Fruit fly (Drosophila melanogaster) whole organism, embryonic: ENCODE measurements around the gene Nf-YC.

ENCODE experiments used
- Ada2b ChIP-seq: fragments of 200-800 bp; sonication (Bioruptor generic); IDR thresholded peaks from 2 replicates; pipeline ENCODE4 v1.3.6; 2022; ENCODE audit warnings: missing biosample characterization, missing genetic modification characterization
- Atf-2 ChIP-seq: fragments of 200-800 bp; sonication (Bioruptor generic); optimal IDR thresholded peaks from 2 replicates; lab custom pipeline; 2016; ENCODE audit warnings: missing biosample characterization, missing genetic modification characterization
- Atf6 ChIP-seq: fragments of 200-800 bp; sonication (Bioruptor generic); IDR thresholded peaks from 2 replicates; pipeline ENCODE4 v1.3.6; 2022; ENCODE audit warnings: missing biosample characterization, missing genetic modification characterization
- Bdp1 ChIP-seq: fragments of 200-800 bp; sonication (Bioruptor generic); optimal IDR thresholded peaks from 3 replicates; lab custom pipeline; 2016; ENCODE audit warnings: missing biosample characterization, missing genetic modification characterization
- CG10979 ChIP-seq: fragments of 200-800 bp; sonication (Bioruptor generic); optimal IDR thresholded peaks from 2 replicates; lab custom pipeline; 2018; ENCODE audit warnings: missing biosample characterization, mild to moderate bottlenecking, missing genetic modification characterization, moderate library complexity
- CG11085 ChIP-seq: fragments of 200-800 bp; sonication (Bioruptor generic); IDR thresholded peaks from 2 replicates; pipeline ENCODE4 v1.3.6; 2022; ENCODE audit warnings: missing biosample characterization, missing genetic modification characterization
- CG11456 ChIP-seq: fragments of 200-800 bp; sonication (Bioruptor generic); IDR thresholded peaks from 3 replicates; pipeline ENCODE4 v1.3.6; 2022; ENCODE audit warnings: missing biosample characterization, missing genetic modification characterization
- CG14441 ChIP-seq: fragments of 200-800 bp; sonication (Bioruptor generic); IDR thresholded peaks from 2 replicates; pipeline ENCODE4 v1.3.6; 2022; ENCODE audit warnings: missing biosample characterization, missing genetic modification characterization
- CG14667 ChIP-seq: fragments of 200-800 bp; sonication (Bioruptor generic); IDR thresholded peaks from 2 replicates; pipeline ENCODE4 v1.3.6; 2022; ENCODE audit warnings: missing biosample characterization, missing genetic modification characterization
- CG14860 ChIP-seq: fragments of 200-800 bp; sonication (Bioruptor generic); IDR thresholded peaks from 3 replicates; pipeline ENCODE4 v1.3.6; 2022; ENCODE audit warnings: missing biosample characterization, missing genetic modification characterization; ENCODE audit not compliant: partially characterized antibody
- CG17186 ChIP-seq: fragments of 200-800 bp; sonication (Bioruptor generic); optimal IDR thresholded peaks from 3 replicates; lab custom pipeline; 2017; ENCODE audit warnings: missing biosample characterization, missing genetic modification reagents, missing genetic modification characterization
- CG1792 ChIP-seq: fragments of 200-800 bp; sonication (Bioruptor generic); optimal IDR thresholded peaks from 2 replicates; lab custom pipeline; 2016; ENCODE audit warnings: missing biosample characterization, missing genetic modification characterization
- CG30020 ChIP-seq: fragments of 200-800 bp; optimal IDR thresholded peaks from 2 replicates; lab custom pipeline; 2019; ENCODE audit warnings: missing biosample characterization, mild to moderate bottlenecking, missing genetic modification characterization, moderate library complexity
- CG30403 ChIP-seq: fragments of 200-800 bp; sonication (Bioruptor generic); optimal IDR thresholded peaks from 3 replicates; lab custom pipeline; 2016; ENCODE audit warnings: missing biosample characterization, missing genetic modification characterization
- CG32532 ChIP-seq: fragments of 200-800 bp; sonication (Bioruptor generic); IDR thresholded peaks from 2 replicates; pipeline ENCODE4 v1.3.6; 2022; ENCODE audit warnings: missing biosample characterization, missing genetic modification characterization
- CG5245 ChIP-seq: fragments of 200-800 bp; sonication (Bioruptor generic); optimal IDR thresholded peaks from 3 replicates; lab custom pipeline; 2016; ENCODE audit warnings: missing biosample characterization, missing genetic modification characterization
- CG6254 ChIP-seq: fragments of 200-800 bp; sonication (Bioruptor generic); optimal IDR thresholded peaks from 3 replicates; lab custom pipeline; 2017; ENCODE audit warnings: mild to moderate bottlenecking, missing biosample characterization, missing genetic modification reagents, missing genetic modification characterization
- CG6689 ChIP-seq: fragments of 200-800 bp; sonication (Bioruptor generic); IDR thresholded peaks from 2 replicates; pipeline ENCODE4 v1.3.6; 2022; ENCODE audit warnings: missing biosample characterization, missing genetic modification characterization
- CG7271 ChIP-seq: fragments of 200-800 bp; sonication (Bioruptor generic); optimal IDR thresholded peaks from 2 replicates; lab custom pipeline; 2018; ENCODE audit warnings: missing biosample characterization, mild to moderate bottlenecking, missing genetic modification characterization, moderate library complexity
- CG7357 ChIP-seq: fragments of 200-800 bp; sonication (Bioruptor generic); IDR thresholded peaks from 3 replicates; pipeline ENCODE4 v1.3.6; 2022; ENCODE audit warnings: missing biosample characterization, missing genetic modification characterization
- CG7987 ChIP-seq: fragments of 200-800 bp; sonication (Bioruptor generic); optimal IDR thresholded peaks from 2 replicates; lab custom pipeline; 2018; ENCODE audit warnings: missing biosample characterization, mild to moderate bottlenecking, missing genetic modification characterization, moderate library complexity
- CG8290 ChIP-seq, 3 experiments: fragments of 200-800 bp; sonication (Bioruptor generic); optimal IDR thresholded peaks; 2 replicates each; lab custom pipeline; 2016 to 2019; ENCODE audit warnings: missing biosample characterization in 3 of 3, missing genetic modification characterization in 3 of 3, mild to moderate bottlenecking in 2 of 3, moderate library complexity in 1 of 3
- CG8944 ChIP-seq: fragments of 200-800 bp; sonication (Bioruptor generic); optimal IDR thresholded peaks from 3 replicates; lab custom pipeline; 2016; ENCODE audit warnings: missing biosample characterization, missing genetic modification characterization
- CG9437 ChIP-seq: fragments of 200-800 bp; sonication (Bioruptor generic); optimal IDR thresholded peaks from 2 replicates; lab custom pipeline; 2018; ENCODE audit warnings: missing biosample characterization, mild to moderate bottlenecking, missing genetic modification characterization
- Camta ChIP-seq: fragments of 200-800 bp; sonication (Bioruptor generic); optimal IDR thresholded peaks from 2 replicates; lab custom pipeline; 2016; ENCODE audit warnings: missing biosample characterization, missing genetic modification characterization
- CkIIα-i1 ChIP-seq: fragments of 200-800 bp; sonication (Bioruptor generic); IDR thresholded peaks from 2 replicates; pipeline ENCODE4 v1.3.6; 2022; ENCODE audit warnings: missing biosample characterization, missing genetic modification characterization
- Ets65A ChIP-seq: fragments of 200-800 bp; sonication (Bioruptor generic); peaks from one replicate; lab custom pipeline; 2016; ENCODE audit warnings: missing biosample characterization, missing genetic modification characterization
- GATAe ChIP-seq: fragments of 200-800 bp; sonication (Bioruptor generic); conservative IDR thresholded peaks from 2 replicates; pipeline ENCODE4 v1.3.6; 2022; ENCODE audit warnings: missing biosample characterization, missing genetic modification characterization
- Hsf ChIP-seq: fragments of 200-800 bp; sonication (Bioruptor generic); optimal IDR thresholded peaks from 3 replicates; lab custom pipeline; 2016; ENCODE audit warnings: missing biosample characterization, missing genetic modification characterization
- Ravus ChIP-seq: fragments of 200-800 bp; sonication (Bioruptor generic); IDR thresholded peaks from 2 replicates; pipeline ENCODE4 v1.3.6; 2022; ENCODE audit warnings: missing biosample characterization, missing genetic modification characterization
- Rx ChIP-seq: fragments of 200-800 bp; sonication (Bioruptor generic); IDR thresholded peaks from 2 replicates; pipeline ENCODE4 v1.3.6; 2022; ENCODE audit warnings: missing biosample characterization, missing genetic modification characterization
- Sin3A ChIP-seq: fragments of >200 bp; optimal IDR thresholded peaks from 2 replicates; lab custom pipeline; 2018
- Sry-β ChIP-seq: fragments of 200-800 bp; sonication (Bioruptor generic); optimal IDR thresholded peaks from 2 replicates; lab custom pipeline; 2018; ENCODE audit warnings: missing biosample characterization, mild to moderate bottlenecking, missing genetic modification characterization, moderate library complexity
- Ssrp ChIP-seq: fragments of 200-800 bp; sonication (Bioruptor generic); optimal IDR thresholded peaks from 2 replicates; lab custom pipeline; 2018; ENCODE audit warnings: missing biosample characterization, mild to moderate bottlenecking, missing genetic modification characterization, moderate library complexity
- ac ChIP-seq: fragments of 200-800 bp; sonication (Bioruptor generic); optimal IDR thresholded peaks from 3 replicates; lab custom pipeline; 2017; ENCODE audit warnings: missing biosample characterization, mild to moderate bottlenecking, missing genetic modification characterization
- aop ChIP-seq: fragments of 200-800 bp; sonication (Bioruptor generic); IDR thresholded peaks from 2 replicates; pipeline ENCODE4 v1.3.6; 2022; ENCODE audit warnings: missing biosample characterization, missing genetic modification characterization
- ap ChIP-seq: fragments of 200-800 bp; sonication (Bioruptor generic); IDR thresholded peaks from 2 replicates; pipeline ENCODE4 v1.3.6; 2022; ENCODE audit warnings: missing biosample characterization, missing genetic modification characterization
- chif ChIP-seq, 2 experiments: fragments of 200-800 bp; sonication (Bioruptor generic); optimal IDR thresholded peaks; 3 replicates each; lab custom pipeline; 2016; ENCODE audit warnings: missing biosample characterization in 2 of 2, missing genetic modification characterization in 2 of 2
- disco-r ChIP-seq: fragments of 200-800 bp; sonication (Bioruptor generic); optimal IDR thresholded peaks from 2 replicates; lab custom pipeline; 2016; ENCODE audit warnings: missing biosample characterization, missing genetic modification characterization
- dpn ChIP-seq, 2 experiments: fragments of 200-800 bp; sonication (Bioruptor generic); optimal IDR thresholded peaks; 3 replicates each; lab custom pipeline; 2016; ENCODE audit warnings: missing biosample characterization in 2 of 2, missing genetic modification characterization in 2 of 2
- ewg ChIP-seq: fragments of 200-800 bp; sonication (Bioruptor generic); optimal IDR thresholded peaks from 3 replicates; lab custom pipeline; 2017; ENCODE audit warnings: mild to moderate bottlenecking, missing biosample characterization, missing genetic modification reagents, missing genetic modification characterization
- fd96Cb ChIP-seq: fragments of 200-800 bp; sonication (Bioruptor generic); optimal IDR thresholded peaks from 2 replicates; lab custom pipeline; 2018; ENCODE audit warnings: missing biosample characterization, mild to moderate bottlenecking, missing genetic modification characterization, moderate library complexity
- gfzf ChIP-seq: fragments of 200-800 bp; sonication (Bioruptor generic); optimal IDR thresholded peaks from 2 replicates; lab custom pipeline; 2016; ENCODE audit warnings: missing biosample characterization, mild to moderate bottlenecking, missing genetic modification characterization, moderate library complexity
- jigr1 ChIP-seq: fragments of 200-800 bp; sonication (Bioruptor generic); IDR thresholded peaks from 3 replicates; pipeline ENCODE4 v1.3.6; 2022; ENCODE audit warnings: missing biosample characterization, missing genetic modification characterization
- mirr ChIP-seq: fragments of 200-800 bp; sonication (Bioruptor generic); optimal IDR thresholded peaks from 3 replicates; lab custom pipeline; 2018; ENCODE audit warnings: missing biosample characterization, mild to moderate bottlenecking, missing genetic modification characterization
- phol ChIP-seq: fragments of 200-800 bp; sonication (Bioruptor generic); optimal IDR thresholded peaks from 3 replicates; lab custom pipeline; 2018; ENCODE audit warnings: missing biosample characterization, mild to moderate bottlenecking, missing genetic modification characterization, moderate library complexity
- sima ChIP-seq: fragments of 200-800 bp; sonication (Bioruptor generic); optimal IDR thresholded peaks from 2 replicates; lab custom pipeline; 2016; ENCODE audit warnings: missing biosample characterization, missing genetic modification characterization
- stc ChIP-seq: fragments of 200-800 bp; sonication (Bioruptor generic); IDR thresholded peaks from 2 replicates; pipeline ENCODE4 v1.3.6; 2022; ENCODE audit warnings: missing biosample characterization, missing genetic modification characterization
- zen ChIP-seq: fragments of 200-800 bp; sonication (Bioruptor generic); optimal IDR thresholded peaks from 3 replicates; lab custom pipeline; 2018; ENCODE audit warnings: missing biosample characterization, mild to moderate bottlenecking, missing genetic modification characterization, moderate library complexity
- zf30C ChIP-seq: fragments of 200-800 bp; sonication (Bioruptor generic); optimal IDR thresholded peaks from 3 replicates; lab custom pipeline; 2018; ENCODE audit warnings: missing biosample characterization, mild to moderate bottlenecking, missing genetic modification characterization
- zfh2 ChIP-seq: fragments of 200-800 bp; sonication (Bioruptor generic); optimal IDR thresholded peaks from 2 replicates; lab custom pipeline; 2016; ENCODE audit warnings: missing biosample characterization, missing genetic modification characterization

The Nf-YC gene

dm6 chrX:6800726-6801296 lies 19.9 kb downstream of the Nf-YC start (continued):
- TF ChIP-seq CG5245 (no peak), CG9437 (GFP tag; lab: Kevin White, UChicago) (no peak), CkIIα-i1 (GFP tag; lab: Robert Waterston, UW) (no peak), CG7987 (GFP tag; lab: Kevin White, UChicago) (no peak), zfh2 (no peak), ac (GFP tag; lab: Kevin White, UChicago) (no peak), CG11456 (GFP tag; lab: Robert Waterston, UW) (no peak), Bdp1 (no peak), GATAe (GFP tag; lab: Robert Waterston, UW) (peak; percentile 94), Rx (peak; percentile 46; the same call in 1 of the 2 replicates), Ssrp (tag; lab: Kevin White, UChicago) (peak; percentile 26), CG1792 (no peak), jigr1 (GFP tag; lab: Robert Waterston, UW) (no peak), CG11085 (GFP tag; lab: Robert Waterston, UW) (no peak), zf30C (GFP tag; lab: Kevin White, UChicago) (no peak), fd96Cb (peak; percentile 27), CG32532 (GFP tag; lab: Robert Waterston, UW) (peak; percentile 43; the same call in 1 of the 2 replicates), CG30403 (GFP tag; lab: Kevin White, UChicago) (peak; percentile 33), CG8290 (GFP tag; optimal IDR thresholded peaks at IDR 0.05; lab: Kevin White, UChicago) (no peak), CG8290 (tag; optimal IDR thresholded peaks at IDR 0.05; lab: Kevin White, UChicago) (peak in 1 of 2 experiments; percentile 77), dpn (GFP tag; optimal IDR thresholded peaks at IDR 0.05; lab: Kevin White, UChicago) (peak in 1 of 2 experiments; percentile 6), CG7357 (GFP tag; lab: Robert Waterston, UW) (no peak), disco-r (GFP tag; lab: Kevin White, UChicago) (no peak), Atf6 (GFP tag; lab: Robert Waterston, UW) (peak; percentile 60; the same call in 1 of the 2 replicates), Atf-2 (GFP tag; lab: Kevin White, UChicago) (no peak), zen (tag; lab: Kevin White, UChicago) (no peak), CG14667 (no peak), Ets65A (peak; percentile 45), CG8944 (GFP tag; lab: Kevin White, UChicago) (no peak), ewg (GFP tag; lab: Kevin White, UChicago) (no peak), CG30020 (tag; lab: Kevin White, UChicago) (no peak), ap (GFP tag; lab: Robert Waterston, UW) (no peak), Ravus (GFP tag; lab: Robert Waterston, UW) (no peak), CG6254 (GFP tag; lab: Kevin White, UChicago) (peak; percentile 38), CG7271 (tag; lab: Kevin White, UChicago) (no peak), CG6689 (peak; percentile 48), mirr (peak; percentile 60), Sry-β (GFP tag; lab: Kevin White, UChicago) (peak; percentile 88), chif (GFP tag; optimal IDR thresholded peaks at IDR 0.05; lab: Kevin White, UChicago) (no peak), sima (GFP tag; lab: Kevin White, UChicago) (no peak), Ada2b (GFP tag; lab: Robert Waterston, UW) (peak; percentile 37; the same call in 1 of the 2 replicates), stc (GFP tag; lab: Robert Waterston, UW) (peak; percentile 35), CG17186 (GFP tag; lab: Kevin White, UChicago) (no peak), phol (tag; lab: Kevin White, UChicago) (peak; percentile 40), Camta (GFP tag; lab: Kevin White, UChicago) (no peak), CG10979 (tag; lab: Kevin White, UChicago) (peak; percentile 31), CG14860 (GFP tag; lab: Robert Waterston, UW) (no peak), aop (GFP tag; lab: Robert Waterston, UW) (no peak), Hsf (no peak), gfzf (GFP tag; lab: Kevin White, UChicago) (no peak), Sin3A (lab: Kevin White, UChicago) (no peak), CG14441 (GFP tag; lab: Robert Waterston, UW) (peak; percentile 23; the same call in 1 of the 2 replicates)
